Fruit fly (Drosophila melanogaster) whole organism: ENCODE data around the gene RhoL.

Experiments used
- CG8478 ChIP-seq: fragments of >200 bp; optimal IDR thresholded peaks from 2 replicates; lab custom pipeline; 2018; ENCODE audit warnings: inconsistent platforms
- Dll ChIP-seq: fragments of >200 bp; optimal IDR thresholded peaks from 2 replicates; lab custom pipeline; 2017
- pan ChIP-seq: fragments of >200 bp; optimal IDR thresholded peaks from 2 replicates; lab custom pipeline; 2017
- psq ChIP-seq: fragments of >200 bp; optimal IDR thresholded peaks from 2 replicates; lab custom pipeline; 2017

dm6 chr3R:9551659-9552435 lies 49.5 kb upstream of the RhoL start, which contains the start of the genes mura and RnpS1:
- TF ChIP-seq psq (lab: Kevin White, UChicago), result no peak
- TF ChIP-seq Dll (lab: Kevin White, UChicago), result no peak
- no peak for TF ChIP-seq CG8478 (lab: Kevin White, UChicago)
- TF ChIP-seq pan (lab: Kevin White, UChicago), result no peak
